Worm (Caenorhabditis elegans) whole organism, young adult: Measurements from ENCODE around the gene srxa-13.

Source experiments
- B0261.1 ChIP-seq: sonication (generic microtip); optimal IDR thresholded peaks from 2 replicates; lab custom pipeline; 2016; ENCODE audit warnings: mild to moderate bottlenecking, missing genetic modification characterization, moderate library complexity, missing compliant biosample characterization
- T07F8.4 ChIP-seq: sonication (generic microtip); optimal IDR thresholded peaks from 2 replicates; lab custom pipeline; 2016; ENCODE audit warnings: mild to moderate bottlenecking, missing genetic modification characterization, moderate library complexity, missing compliant biosample characterization
- ccch-3 ChIP-seq: fragments of 200-800 bp; sonication (Bioruptor generic); optimal IDR thresholded peaks from 2 replicates; lab custom pipeline; 2018; ENCODE audit warnings: mild to moderate bottlenecking, missing genetic modification characterization, missing compliant biosample characterization
- hmg-20 ChIP-seq: fragments of 200-800 bp; sonication (Bioruptor generic); IDR thresholded peaks from 2 replicates; pipeline ENCODE4 v1.3.6; 2022; ENCODE audit warnings: missing genetic modification reagents, missing genetic modification characterization, missing compliant biosample characterization
- let-526 ChIP-seq: fragments of 200-800 bp; sonication (Bioruptor generic); IDR thresholded peaks from 2 replicates; pipeline ENCODE4 v1.3.6; 2022; ENCODE audit warnings: missing genetic modification reagents, missing genetic modification characterization, missing compliant biosample characterization
- let-607 ChIP-seq, 2 experiments: fragments of 200-800 bp in 1 of 2; sonication (Bioruptor generic) in 1 of 2; sonication (generic microtip) in 1 of 2; optimal IDR thresholded peaks; 2 replicates each; lab custom pipeline; 2016 to 2018; ENCODE audit warnings: mild to moderate bottlenecking in 2 of 2, missing compliant biosample characterization in 2 of 2, missing genetic modification characterization in 2 of 2, moderate library complexity in 2 of 2, missing genotype in 1 of 2
- lir-1 ChIP-seq: fragments of 200-800 bp; sonication (Bioruptor generic); conservative IDR thresholded peaks from 2 replicates; pipeline ENCODE4 v1.3.6; 2022; ENCODE audit warnings: missing genetic modification reagents, missing genetic modification characterization, missing compliant biosample characterization
- somi-1 ChIP-seq: fragments of 200-800 bp; sonication (Bioruptor generic); optimal IDR thresholded peaks from 2 replicates; lab custom pipeline; 2018; ENCODE audit warnings: mild to moderate bottlenecking, missing genetic modification characterization, missing compliant biosample characterization
- ztf-28 ChIP-seq: fragments of 200-800 bp; sonication (Bioruptor generic); IDR thresholded peaks from 2 replicates; pipeline ENCODE4 v1.3.6; 2022; ENCODE audit warnings: missing genetic modification reagents, missing genetic modification characterization, missing compliant biosample characterization

- TF ChIP-seq ztf-28 (GFP tag; lab: Robert Waterston, UW), result no peak
- TF ChIP-seq B0261.1 (tag; lab: Kevin White, UChicago), result no peak
- TF ChIP-seq let-607 (tag; optimal IDR thresholded peaks at IDR 0.05; lab: Kevin White, UChicago), result no peak
- no peak for TF ChIP-seq somi-1 (GFP tag; lab: Kevin White, UChicago)
- no peak for TF ChIP-seq hmg-20 (GFP tag; lab: Robert Waterston, UW)
- TF ChIP-seq let-526 (GFP tag; lab: Robert Waterston, UW), result no peak
- no peak for TF ChIP-seq ccch-3 (GFP tag; lab: Kevin White, UChicago)
- TF ChIP-seq T07F8.4, result no peak
- no peak for TF ChIP-seq lir-1
Observed at ce11 chrV:13893583-13893982, 36.0 kb upstream of the srxa-13 start.
